Worm (Caenorhabditis elegans) whole organism, L4 larva: Measurements from ENCODE around the gene grwd-1.

Source experiments
- D1046.2 ChIP-seq: fragments of 200-800 bp; sonication (Bioruptor generic); IDR thresholded peaks from 2 replicates; pipeline ENCODE4 v1.3.6; 2022; ENCODE audit warnings: missing genetic modification characterization, missing compliant biosample characterization
- F10B5.3 ChIP-seq: sonication (generic microtip); optimal IDR thresholded peaks from 2 replicates; lab custom pipeline; 2016; ENCODE audit warnings: mild to moderate bottlenecking, missing genetic modification characterization, missing compliant biosample characterization
- T20F7.1 ChIP-seq: fragments of 200-800 bp; sonication (Bioruptor generic); optimal IDR thresholded peaks from 2 replicates; lab custom pipeline; 2018; ENCODE audit warnings: mild to moderate bottlenecking, missing genetic modification characterization, missing compliant biosample characterization
- ceh-20 ChIP-seq: fragments of 200-800 bp; sonication (Bioruptor generic); IDR thresholded peaks from 2 replicates; pipeline ENCODE4 v1.3.6; 2022; ENCODE audit warnings: missing genetic modification reagents, missing genetic modification characterization, missing compliant biosample characterization
- ceh-32 ChIP-seq: sonication (generic microtip); optimal IDR thresholded peaks from 2 replicates; lab custom pipeline; 2016; ENCODE audit warnings: mild to moderate bottlenecking, missing genetic modification characterization, missing compliant biosample characterization; ENCODE audit not compliant: poor library complexity
- ces-1 ChIP-seq: fragments of 150-350 bp; sonication (generic microtip); optimal IDR thresholded peaks from 4 replicates; lab custom pipeline; 2014; ENCODE audit warnings: missing biosample characterization, missing genetic modification reagents, missing genetic modification characterization
- daf-16 ChIP-seq, 3 experiments: sonication (generic microtip); optimal IDR thresholded peaks; 2 replicates each; lab custom pipeline; 2016 to 2017; ENCODE audit warnings: missing genetic modification characterization in 3 of 3, missing genetic modification reagents in 3 of 3, mild to moderate bottlenecking in 2 of 3, missing compliant biosample characterization in 2 of 3, missing biosample characterization in 1 of 3, moderate library complexity in 1 of 3
- daf-19 ChIP-seq: fragments of 200-800 bp; sonication (Bioruptor generic); conservative IDR thresholded peaks from 2 replicates; pipeline ENCODE4 v1.3.6; 2022; ENCODE audit warnings: missing genetic modification characterization, missing compliant biosample characterization
- daf-8 ChIP-seq: fragments of 200-800 bp; sonication (Bioruptor generic); IDR thresholded peaks from 2 replicates; pipeline ENCODE4 v1.3.6; 2022; ENCODE audit warnings: missing genetic modification characterization, missing compliant biosample characterization
- dmd-6 ChIP-seq: fragments of 200-800 bp; sonication (Bioruptor generic); IDR thresholded peaks from 2 replicates; pipeline ENCODE4 v1.3.6; 2022; ENCODE audit warnings: missing genetic modification reagents, missing genetic modification characterization, missing compliant biosample characterization
- dmd-8 ChIP-seq: fragments of 200-800 bp; sonication (Bioruptor generic); IDR thresholded peaks from 2 replicates; pipeline ENCODE4 v1.3.6; 2022; ENCODE audit warnings: missing genetic modification characterization, missing compliant biosample characterization
- dve-1 ChIP-seq: sonication (generic microtip); optimal IDR thresholded peaks from 2 replicates; lab custom pipeline; 2017; ENCODE audit warnings: antibody characterized with exemption, mild to moderate bottlenecking, missing genetic modification characterization, missing compliant biosample characterization; ENCODE audit not compliant: insufficient read depth
- egl-43 ChIP-seq: fragments of 200-800 bp; sonication (Bioruptor generic); IDR thresholded peaks from 2 replicates; pipeline ENCODE4 v1.3.6; 2022; ENCODE audit warnings: missing genetic modification reagents, missing genetic modification characterization, missing compliant biosample characterization
- hlh-11 ChIP-seq: fragments of 200-800 bp; sonication (Bioruptor generic); optimal IDR thresholded peaks from 2 replicates; lab custom pipeline; 2018; ENCODE audit warnings: mild to moderate bottlenecking, missing genetic modification characterization, missing compliant biosample characterization
- hlh-30 ChIP-seq: sonication (generic microtip); optimal IDR thresholded peaks from 2 replicates; lab custom pipeline; 2017; ENCODE audit warnings: antibody characterized with exemption, mild to moderate bottlenecking, missing genetic modification characterization, missing compliant biosample characterization; ENCODE audit not compliant: insufficient read depth
- lin-1 ChIP-seq: fragments of 200-800 bp; sonication (Bioruptor generic); IDR thresholded peaks from 2 replicates; pipeline ENCODE4 v1.3.6; 2022; ENCODE audit warnings: missing genetic modification reagents, missing genetic modification characterization, missing compliant biosample characterization
- lir-3 ChIP-seq: sonication (generic microtip); optimal IDR thresholded peaks from 2 replicates; lab custom pipeline; 2016; ENCODE audit warnings: mild to moderate bottlenecking, missing genetic modification characterization, missing compliant biosample characterization
- lsy-2 ChIP-seq, 2 experiments: fragments of 150-350 bp in 1 of 2; sonication (generic microtip) in 1 of 2; optimal IDR thresholded peaks; 2 replicates each; lab custom pipeline; 2014 to 2017; ENCODE audit warnings: missing biosample characterization in 2 of 2, missing genetic modification characterization in 2 of 2
- mdt-29 ChIP-seq: fragments of 200-800 bp; sonication (Bioruptor generic); IDR thresholded peaks from 2 replicates; pipeline ENCODE4 v1.3.6; 2022; ENCODE audit warnings: missing genetic modification reagents, missing genetic modification characterization, missing compliant biosample characterization
- mxl-2 ChIP-seq: fragments of 200-800 bp; sonication (Bioruptor generic); conservative IDR thresholded peaks from 2 replicates; pipeline ENCODE4 v1.3.6; 2022; ENCODE audit warnings: missing genetic modification reagents, missing genetic modification characterization, missing compliant biosample characterization
- mxl-3 ChIP-seq: fragments of 200-800 bp; sonication (Bioruptor generic); optimal IDR thresholded peaks from 2 replicates; lab custom pipeline; 2018; ENCODE audit warnings: mild to moderate bottlenecking, missing genetic modification characterization, missing compliant biosample characterization
- nhr-10 ChIP-seq: fragments of 150-350 bp; optimal IDR thresholded peaks from 2 replicates; lab custom pipeline; 2014; ENCODE audit warnings: missing biosample characterization, missing genetic modification characterization
- nhr-102 ChIP-seq: sonication (generic microtip); optimal IDR thresholded peaks from 2 replicates; lab custom pipeline; 2016; ENCODE audit warnings: mild to moderate bottlenecking, missing genetic modification characterization, moderate library complexity, missing compliant biosample characterization
- nhr-111 ChIP-seq: fragments of 200-800 bp; sonication (Bioruptor generic); optimal IDR thresholded peaks from 2 replicates; lab custom pipeline; 2018; ENCODE audit warnings: mild to moderate bottlenecking, missing genetic modification characterization, missing compliant biosample characterization
- nhr-28 ChIP-seq: fragments of 150-350 bp; optimal IDR thresholded peaks from 2 replicates; lab custom pipeline; 2014; ENCODE audit warnings: missing biosample characterization, missing genetic modification characterization
- nhr-48 ChIP-seq: sonication (generic microtip); optimal IDR thresholded peaks from 2 replicates; lab custom pipeline; 2016; ENCODE audit warnings: mild to moderate bottlenecking, missing genetic modification characterization, missing compliant biosample characterization
- nhr-76 ChIP-seq: fragments of 150-350 bp; optimal IDR thresholded peaks from 2 replicates; lab custom pipeline; 2014; ENCODE audit warnings: missing biosample characterization, missing genetic modification characterization
- php-3 ChIP-seq: fragments of 200-800 bp; sonication (Bioruptor generic); IDR thresholded peaks from 2 replicates; pipeline ENCODE4 v1.3.6; 2022; ENCODE audit warnings: missing genetic modification reagents, missing genetic modification characterization, missing compliant biosample characterization
- pqm-1 ChIP-seq: sonication (generic microtip); optimal IDR thresholded peaks from 2 replicates; lab custom pipeline; 2017; ENCODE audit warnings: missing biosample characterization, missing genetic modification characterization
- rbr-2 ChIP-seq: sonication (generic microtip); optimal IDR thresholded peaks from 2 replicates; lab custom pipeline; 2016; ENCODE audit warnings: missing genotype, missing genetic modification characterization, missing compliant biosample characterization
- set-16 ChIP-seq: fragments of 200-800 bp; sonication (Bioruptor generic); IDR thresholded peaks from 2 replicates; pipeline ENCODE4 v1.3.6; 2022; ENCODE audit warnings: missing genetic modification reagents, missing genetic modification characterization, missing compliant biosample characterization
- spr-3 ChIP-seq: fragments of 200-800 bp; sonication (Bioruptor generic); optimal IDR thresholded peaks from 2 replicates; lab custom pipeline; 2018; ENCODE audit warnings: mild to moderate bottlenecking, missing genetic modification characterization, missing compliant biosample characterization
- tra-1 ChIP-seq: fragments of 200-800 bp; sonication (Bioruptor generic); IDR thresholded peaks from 2 replicates; pipeline ENCODE4 v1.3.6; 2022; ENCODE audit warnings: missing genetic modification reagents, missing genetic modification characterization, missing compliant biosample characterization
- unc-62 ChIP-seq, 3 experiments: fragments of 150-350 bp in 1 of 3; sonication (generic microtip); optimal IDR thresholded peaks in 2 of 3; peaks in 1 of 3; 1 replicate in 1 of 3; 2 replicates in 2 of 3; lab custom pipeline; 2014 to 2017; ENCODE audit warnings: missing biosample characterization in 3 of 3, missing genetic modification characterization in 3 of 3, missing genetic modification reagents in 3 of 3, missing genotype in 1 of 3
- zip-11 ChIP-seq: fragments of 200-800 bp; sonication (Bioruptor generic); IDR thresholded peaks from 2 replicates; pipeline ENCODE4 v1.3.6; 2022; ENCODE audit warnings: missing genetic modification characterization, missing compliant biosample characterization

The grwd-1 gene

DNA sequence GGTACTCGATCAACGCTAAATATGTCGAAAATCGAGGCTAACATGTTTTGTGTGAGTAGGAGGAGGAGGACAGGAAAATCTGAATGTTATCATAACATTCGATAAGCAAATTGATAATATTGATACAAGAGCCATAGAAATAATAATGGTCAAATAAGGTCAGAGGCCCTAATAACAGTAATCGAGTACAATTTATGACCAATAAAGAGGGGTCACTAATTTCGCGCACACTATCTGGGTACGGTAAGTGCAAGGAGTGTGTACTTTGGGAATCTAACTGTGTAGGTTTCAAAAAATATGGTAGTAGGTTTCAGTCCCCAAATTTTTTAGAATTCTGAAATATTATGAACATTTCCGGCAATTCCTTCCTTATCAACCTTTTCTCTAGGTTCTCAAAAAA lies 9.7 kb upstream of the grwd-1 start:
- no peak for TF ChIP-seq spr-3 (GFP tag; lab: Kevin White, UChicago)
- no peak for TF ChIP-seq php-3
- no peak for TF ChIP-seq egl-43
- TF ChIP-seq unc-62 (GFP tag; optimal IDR thresholded peaks at IDR 0.05 in 1 of 2; lab: Kevin White, UChicago) = peak in 1 of 2 experiments; percentile 58
- TF ChIP-seq unc-62 (tag; optimal IDR thresholded peaks at IDR 0.05; lab: Kevin White, UChicago) = no peak

DNA sequence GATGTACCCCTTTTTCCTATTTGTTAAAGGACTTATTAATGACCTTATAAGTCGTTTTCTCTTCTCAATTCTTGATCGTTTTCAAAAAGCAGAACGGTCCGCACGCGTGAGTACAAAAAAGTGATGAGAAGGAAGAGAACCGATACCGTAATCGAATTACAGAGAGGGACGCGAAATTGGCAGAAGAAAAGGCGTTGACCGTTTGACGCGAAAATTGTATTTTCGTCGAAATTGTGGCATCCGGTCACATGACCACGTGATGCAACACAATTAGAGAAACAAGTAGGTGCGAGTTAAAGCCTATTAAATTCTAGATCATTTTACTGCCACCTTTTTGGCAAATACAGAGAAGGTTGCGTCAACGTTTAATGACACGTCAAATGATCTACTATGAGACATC lies 9.1 kb upstream of the grwd-1 start:
- TF ChIP-seq dmd-8 (GFP tag; lab: Robert Waterston, UW) (no peak), lir-3 (tag; lab: Kevin White, UChicago) (no peak), mxl-2 (GFP tag; lab: Robert Waterston, UW) (no peak), nhr-10 (tag; lab: Kevin White, UChicago) (no peak), ces-1 (GFP tag; lab: Kevin White, UChicago) (no peak), ceh-20 (GFP tag; lab: Robert Waterston, UW) (no peak)

DNA sequence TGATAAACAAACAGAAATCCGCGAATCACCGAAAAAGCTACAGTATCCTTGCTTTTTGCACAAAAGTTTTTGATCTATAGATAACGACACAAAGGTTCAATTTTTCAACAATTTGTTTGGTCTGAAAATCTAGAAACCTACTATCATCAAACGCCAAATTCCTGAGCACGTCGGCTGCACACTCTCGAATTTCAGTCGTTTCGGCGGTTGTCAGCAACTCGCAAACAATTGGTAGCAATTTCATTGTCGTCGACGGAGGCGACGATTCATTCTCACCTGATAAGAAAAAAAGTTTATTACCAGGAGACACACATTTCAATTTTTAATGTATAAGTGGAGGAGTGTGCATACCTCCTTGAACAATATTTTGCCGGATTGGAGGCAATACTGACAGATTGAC lies 7.4 kb upstream of the grwd-1 start:
- TF ChIP-seq dmd-6 (GFP tag; lab: Robert Waterston, UW) (peak; percentile 51; the same call in 1 of the 2 replicates), nhr-28 (tag; lab: Kevin White, UChicago) (peak; percentile 17), lsy-2 (tag; optimal IDR thresholded peaks at IDR 0.05; lab: Kevin White, UChicago) (no peak), zip-11 (GFP tag; lab: Robert Waterston, UW) (no peak), daf-16 (GFP tag; optimal IDR thresholded peaks at IDR 0.05; lab: Kevin White, UChicago) (no peak), daf-16 (tag; optimal IDR thresholded peaks at IDR 0.05; lab: Kevin White, UChicago) (peak; percentile 52), pqm-1 (tag; lab: Kevin White, UChicago) (peak; percentile 42), ceh-32 (tag; lab: Kevin White, UChicago) (no peak), php-3 (0 out of 2 replicates have a peak, but pooled peaks have one; percentile 48), dve-1 (peak; percentile 22), set-16 (GFP tag; lab: Robert Waterston, UW) (no peak), tra-1 (0 out of 2 replicates have a peak, but pooled peaks have one; percentile 52), hlh-11 (tag; lab: Kevin White, UChicago) (peak; percentile 52)
- TF ChIP-seq, all 104 proteins: peak for 8

DNA sequence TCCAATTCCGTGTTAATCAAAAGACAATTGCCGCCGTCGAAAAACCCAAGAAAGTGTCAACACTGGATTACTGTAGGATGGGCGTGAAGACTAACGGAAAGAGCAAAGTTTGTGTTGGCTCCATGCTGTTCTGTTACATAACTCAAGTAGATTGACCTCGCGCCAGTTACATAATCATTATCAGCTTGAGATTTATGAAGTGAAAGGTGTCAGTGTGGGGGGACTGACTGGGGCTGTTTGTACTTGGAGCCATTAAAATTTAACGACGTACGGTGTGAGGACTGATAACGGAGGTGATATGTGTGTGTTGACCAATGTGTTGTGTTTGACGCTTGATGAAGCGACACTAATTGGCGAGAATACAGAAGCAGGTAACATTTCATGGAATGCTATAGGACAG lies 6.5 kb upstream of the grwd-1 start:
- no peak for TF ChIP-seq D1046.2 (GFP tag; lab: Robert Waterston, UW)
- no peak for TF ChIP-seq nhr-76 (tag; lab: Kevin White, UChicago)
- TF ChIP-seq F10B5.3 (tag; lab: Kevin White, UChicago) = no peak
- TF ChIP-seq ceh-20 (GFP tag; lab: Robert Waterston, UW) = peak; percentile 84
- peak; percentile 78 for TF ChIP-seq tra-1
- TF ChIP-seq T20F7.1 = no peak
- peak; percentile 65 for TF ChIP-seq hlh-11 (tag; lab: Kevin White, UChicago)
- TF ChIP-seq unc-62 (GFP tag; optimal IDR thresholded peaks at IDR 0.05 in 1 of 2; lab: Kevin White, UChicago) = peak in 1 of 2 experiments; percentile 70
- TF ChIP-seq unc-62 (tag; optimal IDR thresholded peaks at IDR 0.05; lab: Kevin White, UChicago) = no peak
- no peak for TF ChIP-seq daf-8
- no peak for TF ChIP-seq rbr-2
- 0 out of 2 replicates have a peak, but pooled peaks have one; percentile 22 for TF ChIP-seq lin-1 (GFP tag; lab: Robert Waterston, UW)
- no peak for TF ChIP-seq daf-19
- TF ChIP-seq php-3 = peak; percentile 98
- TF ChIP-seq hlh-30 (tag; lab: Kevin White, UChicago) = no peak
- no peak for TF ChIP-seq zip-11 (GFP tag; lab: Robert Waterston, UW)
- peak; percentile 33 for TF ChIP-seq mxl-3 (GFP tag; lab: Kevin White, UChicago)
- no peak for TF ChIP-seq nhr-111
- TF ChIP-seq dmd-6 (GFP tag; lab: Robert Waterston, UW) = peak; percentile 65
- TF ChIP-seq nhr-102 (tag; lab: Kevin White, UChicago) = no peak
- no peak for TF ChIP-seq nhr-48
- no peak for TF ChIP-seq daf-16 (GFP tag; optimal IDR thresholded peaks at IDR 0.05; lab: Kevin White, UChicago)
- TF ChIP-seq daf-16 (tag; optimal IDR thresholded peaks at IDR 0.05; lab: Kevin White, UChicago) = peak; percentile 86
- TF ChIP-seq nhr-28 (tag; lab: Kevin White, UChicago) = peak; percentile 48
- TF ChIP-seq dve-1 = peak; percentile 71
- TF ChIP-seq mdt-29 (GFP tag; lab: Robert Waterston, UW) = no peak
- peak; percentile 39 for TF ChIP-seq pqm-1 (tag; lab: Kevin White, UChicago)
- TF ChIP-seq, all 104 proteins: peak for 12
